Worm (Caenorhabditis elegans) whole organism, L4 larva: ENCODE measurements around the gene C51E3.10.

Experiments used
- F10B5.3 ChIP-seq: sonication (generic microtip); optimal IDR thresholded peaks from 2 replicates; lab custom pipeline; 2016; ENCODE audit warnings: mild to moderate bottlenecking, missing genetic modification characterization, missing compliant biosample characterization
- F49E8.2 ChIP-seq: sonication (generic microtip); optimal IDR thresholded peaks from 2 replicates; lab custom pipeline; 2016; ENCODE audit warnings: missing compliant biosample characterization, mild to moderate bottlenecking, missing genetic modification characterization, borderline replicate concordance
- T20F7.1 ChIP-seq: fragments of 200-800 bp; sonication (Bioruptor generic); optimal IDR thresholded peaks from 2 replicates; lab custom pipeline; 2018; ENCODE audit warnings: mild to moderate bottlenecking, missing genetic modification characterization, missing compliant biosample characterization
- T26A8.4 ChIP-seq: fragments of 200-800 bp; sonication (Bioruptor generic); IDR thresholded peaks from 2 replicates; pipeline ENCODE4 v1.3.6; 2022; ENCODE audit warnings: missing genetic modification characterization, missing compliant biosample characterization
- Y48G9A.11 ChIP-seq: fragments of 200-800 bp; sonication (Bioruptor generic); IDR thresholded peaks from 2 replicates; pipeline ENCODE4 v1.3.6; 2022; ENCODE audit warnings: missing genetic modification reagents, missing genetic modification characterization, missing compliant biosample characterization
- Y75B8A.6 ChIP-seq: fragments of 200-800 bp; sonication (Bioruptor generic); IDR thresholded peaks from 2 replicates; pipeline ENCODE4 v1.3.6; 2022; ENCODE audit warnings: missing genetic modification reagents, missing genetic modification characterization, missing compliant biosample characterization
- ZK337.2 ChIP-seq: fragments of 200-800 bp; sonication (Bioruptor generic); IDR thresholded peaks from 2 replicates; pipeline ENCODE4 v1.3.6; 2022; ENCODE audit warnings: missing genetic modification reagents, missing genetic modification characterization, missing compliant biosample characterization
- aha-1 ChIP-seq: fragments of 150-350 bp; peaks from one replicate; lab custom pipeline; 2014; ENCODE audit warnings: missing biosample characterization, missing genetic modification characterization
- arid-1 ChIP-seq: fragments of 200-800 bp; sonication (Bioruptor generic); conservative IDR thresholded peaks from 2 replicates; pipeline ENCODE4 v1.3.6; 2022; ENCODE audit warnings: missing genetic modification reagents, missing genetic modification characterization, missing compliant biosample characterization
- attf-4 ChIP-seq: sonication (generic microtip); optimal IDR thresholded peaks from 3 replicates; lab custom pipeline; 2017; ENCODE audit warnings: missing biosample characterization, missing genetic modification characterization
- ceh-20 ChIP-seq: fragments of 200-800 bp; sonication (Bioruptor generic); IDR thresholded peaks from 2 replicates; pipeline ENCODE4 v1.3.6; 2022; ENCODE audit warnings: missing genetic modification reagents, missing genetic modification characterization, missing compliant biosample characterization
- ceh-28 ChIP-seq: fragments of 150-350 bp; optimal IDR thresholded peaks from 2 replicates; lab custom pipeline; 2014; ENCODE audit warnings: missing biosample characterization, missing genetic modification reagents, missing genetic modification characterization
- ceh-32 ChIP-seq: sonication (generic microtip); optimal IDR thresholded peaks from 2 replicates; lab custom pipeline; 2016; ENCODE audit warnings: mild to moderate bottlenecking, missing genetic modification characterization, missing compliant biosample characterization; ENCODE audit not compliant: poor library complexity
- ces-1 ChIP-seq: fragments of 150-350 bp; sonication (generic microtip); optimal IDR thresholded peaks from 4 replicates; lab custom pipeline; 2014; ENCODE audit warnings: missing biosample characterization, missing genetic modification reagents, missing genetic modification characterization
- ctbp-1 ChIP-seq: fragments of 200-800 bp; sonication (Bioruptor generic); IDR thresholded peaks from 2 replicates; pipeline ENCODE4 v1.3.6; 2022; ENCODE audit warnings: missing genetic modification reagents, missing genetic modification characterization, missing compliant biosample characterization
- daf-12 ChIP-seq: fragments of 150-350 bp; optimal IDR thresholded peaks from 2 replicates; lab custom pipeline; 2014; ENCODE audit warnings: missing biosample characterization, missing genetic modification reagents, missing genetic modification characterization
- daf-16 ChIP-seq, 3 experiments: sonication (generic microtip); optimal IDR thresholded peaks; 2 replicates each; lab custom pipeline; 2016 to 2017; ENCODE audit warnings: missing genetic modification characterization in 3 of 3, missing genetic modification reagents in 3 of 3, mild to moderate bottlenecking in 2 of 3, missing compliant biosample characterization in 2 of 3, missing biosample characterization in 1 of 3, moderate library complexity in 1 of 3
- daf-8 ChIP-seq: fragments of 200-800 bp; sonication (Bioruptor generic); IDR thresholded peaks from 2 replicates; pipeline ENCODE4 v1.3.6; 2022; ENCODE audit warnings: missing genetic modification characterization, missing compliant biosample characterization
- dmd-6 ChIP-seq: fragments of 200-800 bp; sonication (Bioruptor generic); IDR thresholded peaks from 2 replicates; pipeline ENCODE4 v1.3.6; 2022; ENCODE audit warnings: missing genetic modification reagents, missing genetic modification characterization, missing compliant biosample characterization
- dmd-8 ChIP-seq: fragments of 200-800 bp; sonication (Bioruptor generic); IDR thresholded peaks from 2 replicates; pipeline ENCODE4 v1.3.6; 2022; ENCODE audit warnings: missing genetic modification characterization, missing compliant biosample characterization
- dpl-1 ChIP-seq: fragments of 150-350 bp; optimal IDR thresholded peaks from 2 replicates; lab custom pipeline; 2014; ENCODE audit warnings: missing biosample characterization, missing genetic modification reagents, missing genetic modification characterization
- duxl-1 ChIP-seq: sonication (generic microtip); optimal IDR thresholded peaks from 2 replicates; lab custom pipeline; 2016; ENCODE audit warnings: mild to moderate bottlenecking, missing genetic modification characterization, moderate library complexity, missing compliant biosample characterization; ENCODE audit not compliant: poor library complexity
- fkh-10 ChIP-seq: fragments of 150-350 bp; optimal IDR thresholded peaks from 2 replicates; lab custom pipeline; 2014; ENCODE audit warnings: missing biosample characterization, missing genetic modification reagents, missing genetic modification characterization
- fos-1 ChIP-seq: fragments of 150-350 bp; optimal IDR thresholded peaks from 2 replicates; lab custom pipeline; 2014; ENCODE audit warnings: missing biosample characterization, missing genetic modification characterization
- gei-8 ChIP-seq: fragments of 200-800 bp; sonication (Bioruptor generic); optimal IDR thresholded peaks from 2 replicates; lab custom pipeline; 2018; ENCODE audit warnings: mild to moderate bottlenecking, missing genetic modification characterization, missing compliant biosample characterization
- hif-1 ChIP-seq, 2 experiments: sonication (generic microtip); optimal IDR thresholded peaks; 2 replicates each; lab custom pipeline; 2016 to 2017; ENCODE audit warnings: missing compliant biosample characterization in 2 of 2, missing genetic modification characterization in 2 of 2, missing genetic modification reagents in 2 of 2, missing genotype in 2 of 2, mild to moderate bottlenecking in 1 of 2
- hmg-1.1 ChIP-seq: fragments of 200-800 bp; sonication (Bioruptor generic); IDR thresholded peaks from 2 replicates; pipeline ENCODE4 v1.3.6; 2022; ENCODE audit warnings: missing genetic modification reagents, missing genetic modification characterization, missing compliant biosample characterization
- lin-13 ChIP-seq: fragments of 150-350 bp; optimal IDR thresholded peaks from 2 replicates; lab custom pipeline; 2014; ENCODE audit warnings: missing biosample characterization, missing genetic modification reagents, missing genetic modification characterization
- lin-15B ChIP-seq: fragments of 150-350 bp; sonication (generic microtip); optimal IDR thresholded peaks from 3 replicates; lab custom pipeline; 2014; ENCODE audit warnings: missing biosample characterization, missing genetic modification characterization
- lin-29 ChIP-seq: fragments of 200-800 bp; sonication (Bioruptor generic); IDR thresholded peaks from 2 replicates; pipeline ENCODE4 v1.3.6; 2022; ENCODE audit warnings: missing genetic modification reagents, missing genetic modification characterization, missing compliant biosample characterization
- lir-3 ChIP-seq: sonication (generic microtip); optimal IDR thresholded peaks from 2 replicates; lab custom pipeline; 2016; ENCODE audit warnings: mild to moderate bottlenecking, missing genetic modification characterization, missing compliant biosample characterization
- lsy-2 ChIP-seq, 2 experiments: fragments of 150-350 bp in 1 of 2; sonication (generic microtip) in 1 of 2; optimal IDR thresholded peaks; 2 replicates each; lab custom pipeline; 2014 to 2017; ENCODE audit warnings: missing biosample characterization in 2 of 2, missing genetic modification characterization in 2 of 2
- madf-5 ChIP-seq, 2 experiments: fragments of 200-800 bp; sonication (Bioruptor generic); IDR thresholded peaks; 2 replicates each; pipeline ENCODE4 v1.3.6; 2022; ENCODE audit warnings: missing compliant biosample characterization in 2 of 2, missing genetic modification characterization in 2 of 2
- mdt-29 ChIP-seq: fragments of 200-800 bp; sonication (Bioruptor generic); IDR thresholded peaks from 2 replicates; pipeline ENCODE4 v1.3.6; 2022; ENCODE audit warnings: missing genetic modification reagents, missing genetic modification characterization, missing compliant biosample characterization
- nhr-10 ChIP-seq: fragments of 150-350 bp; optimal IDR thresholded peaks from 2 replicates; lab custom pipeline; 2014; ENCODE audit warnings: missing biosample characterization, missing genetic modification characterization
- nhr-102 ChIP-seq: sonication (generic microtip); optimal IDR thresholded peaks from 2 replicates; lab custom pipeline; 2016; ENCODE audit warnings: mild to moderate bottlenecking, missing genetic modification characterization, moderate library complexity, missing compliant biosample characterization
- nhr-237 ChIP-seq: sonication (generic microtip); optimal IDR thresholded peaks from 2 replicates; lab custom pipeline; 2017; ENCODE audit warnings: missing biosample characterization, missing genetic modification characterization
- nhr-28 ChIP-seq: fragments of 150-350 bp; optimal IDR thresholded peaks from 2 replicates; lab custom pipeline; 2014; ENCODE audit warnings: missing biosample characterization, missing genetic modification characterization
- nhr-42 ChIP-seq: fragments of 200-800 bp; sonication (Bioruptor generic); IDR thresholded peaks from 2 replicates; pipeline ENCODE4 v1.3.6; 2022; ENCODE audit warnings: missing genetic modification characterization, missing compliant biosample characterization
- nhr-76 ChIP-seq: fragments of 150-350 bp; optimal IDR thresholded peaks from 2 replicates; lab custom pipeline; 2014; ENCODE audit warnings: missing biosample characterization, missing genetic modification characterization
- nhr-77 ChIP-seq: fragments of 150-350 bp; optimal IDR thresholded peaks from 2 replicates; lab custom pipeline; 2014; ENCODE audit warnings: missing biosample characterization, missing genetic modification characterization
- pha-4 ChIP-seq, 2 experiments: fragments of 150-350 bp in 1 of 2; fragments of 200-800 bp in 1 of 2; sonication (Bioruptor generic) in 1 of 2; IDR thresholded peaks in 1 of 2; optimal IDR thresholded peaks in 1 of 2; 2 replicates each; pipeline versions ENCODE4 v1.3.6 to Lab custom; 2014 to 2022; ENCODE audit warnings: missing genetic modification characterization in 2 of 2, missing genetic modification reagents in 2 of 2, missing biosample characterization in 1 of 2, missing compliant biosample characterization in 1 of 2
- pqm-1 ChIP-seq: sonication (generic microtip); optimal IDR thresholded peaks from 2 replicates; lab custom pipeline; 2017; ENCODE audit warnings: missing biosample characterization, missing genetic modification characterization
- rbr-2 ChIP-seq: sonication (generic microtip); optimal IDR thresholded peaks from 2 replicates; lab custom pipeline; 2016; ENCODE audit warnings: missing genotype, missing genetic modification characterization, missing compliant biosample characterization
- spr-3 ChIP-seq: fragments of 200-800 bp; sonication (Bioruptor generic); optimal IDR thresholded peaks from 2 replicates; lab custom pipeline; 2018; ENCODE audit warnings: mild to moderate bottlenecking, missing genetic modification characterization, missing compliant biosample characterization
- tra-1 ChIP-seq: fragments of 200-800 bp; sonication (Bioruptor generic); IDR thresholded peaks from 2 replicates; pipeline ENCODE4 v1.3.6; 2022; ENCODE audit warnings: missing genetic modification reagents, missing genetic modification characterization, missing compliant biosample characterization
- unc-62 ChIP-seq, 3 experiments: fragments of 150-350 bp in 1 of 3; sonication (generic microtip); optimal IDR thresholded peaks in 2 of 3; peaks in 1 of 3; 1 replicate in 1 of 3; 2 replicates in 2 of 3; lab custom pipeline; 2014 to 2017; ENCODE audit warnings: missing biosample characterization in 3 of 3, missing genetic modification characterization in 3 of 3, missing genetic modification reagents in 3 of 3, missing genotype in 1 of 3
- zfp-2 ChIP-seq: sonication (generic microtip); optimal IDR thresholded peaks from 2 replicates; lab custom pipeline; 2016; ENCODE audit warnings: mild to moderate bottlenecking, missing genetic modification characterization, missing compliant biosample characterization
- zfp-3 ChIP-seq: fragments of 200-800 bp; sonication (Bioruptor generic); conservative IDR thresholded peaks from 2 replicates; pipeline ENCODE4 v1.3.6; 2022; ENCODE audit warnings: missing genetic modification reagents, missing genetic modification characterization, missing compliant biosample characterization
- ztf-7 ChIP-seq: fragments of 150-350 bp; optimal IDR thresholded peaks from 2 replicates; lab custom pipeline; 2014; ENCODE audit warnings: missing biosample characterization, missing genetic modification characterization

Gene C51E3.10

DNA sequence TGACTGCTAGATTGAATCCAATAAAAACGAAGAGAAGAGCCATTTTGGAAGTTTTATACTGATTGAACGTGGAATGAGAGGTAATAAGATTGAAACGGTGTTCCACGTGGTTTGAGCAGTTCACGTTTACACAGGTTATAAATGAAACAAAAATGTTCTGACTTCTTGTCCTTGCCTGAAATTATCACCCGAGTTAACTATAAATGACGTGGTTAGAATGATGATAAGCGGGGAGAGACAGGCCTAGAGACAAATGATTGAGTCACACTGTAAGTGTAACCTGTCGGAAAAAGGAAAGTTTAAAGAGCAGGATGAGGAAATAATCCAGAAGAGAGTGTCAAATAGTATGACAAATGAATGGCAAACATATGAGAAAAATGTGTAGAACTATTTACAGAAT is at the start of gene C51E3.10 (continued):
- TF ChIP-seq Y75B8A.6 (GFP tag; lab: Robert Waterston, UW) (no peak), dmd-6 (peak; percentile 95), lin-13 (GFP tag; lab: Kevin White, UChicago) (peak; percentile 16), ceh-32 (tag; lab: Kevin White, UChicago) (no peak), unc-62 (GFP tag; optimal IDR thresholded peaks at IDR 0.05 in 1 of 2; lab: Kevin White, UChicago) (peak in 1 of 2 experiments; percentile 89), unc-62 (tag; optimal IDR thresholded peaks at IDR 0.05; lab: Kevin White, UChicago) (no peak), daf-16 (GFP tag; optimal IDR thresholded peaks at IDR 0.05; lab: Kevin White, UChicago) (no peak), daf-16 (tag; optimal IDR thresholded peaks at IDR 0.05; lab: Kevin White, UChicago) (peak; percentile 66), fos-1 (no peak), zfp-3 (GFP tag; lab: Robert Waterston, UW) (no peak), mdt-29 (GFP tag; lab: Robert Waterston, UW) (0 out of 2 replicates have a peak, but pooled peaks have one; percentile 32), duxl-1 (tag; lab: Kevin White, UChicago) (no peak), lir-3 (tag; lab: Kevin White, UChicago) (no peak), attf-4 (no peak), ztf-7 (tag; lab: Kevin White, UChicago) (no peak), nhr-77 (tag; lab: Kevin White, UChicago) (peak; percentile 35), pqm-1 (peak; percentile 93), lin-29 (no peak), zfp-2 (tag; lab: Kevin White, UChicago) (no peak), madf-5 (GFP tag; IDR thresholded peaks at IDR 0.05; lab: Robert Waterston, UW) (no peak), fkh-10 (no peak), pha-4 (GFP tag; IDR thresholded peaks at IDR 0.05; lab: Robert Waterston, UW) (0 out of 2 replicates have a peak, but pooled peaks have one; percentile 8), pha-4 (tag; optimal IDR thresholded peaks at IDR 0.05; lab: Kevin White, UChicago) (no peak), nhr-10 (tag; lab: Kevin White, UChicago) (no peak), tra-1 (GFP tag; lab: Robert Waterston, UW) (peak; percentile 68; the same call in 1 of the 2 replicates), daf-8 (no peak), lsy-2 (tag; optimal IDR thresholded peaks at IDR 0.05; lab: Kevin White, UChicago) (peak in 1 of 2 experiments; percentile 32), nhr-102 (tag; lab: Kevin White, UChicago) (no peak), dmd-8 (GFP tag; lab: Robert Waterston, UW) (no peak), T20F7.1 (no peak), ctbp-1 (GFP tag; lab: Robert Waterston, UW) (no peak), ceh-28 (tag; lab: Kevin White, UChicago) (no peak), daf-12 (tag; lab: Kevin White, UChicago) (no peak), hif-1 (tag; optimal IDR thresholded peaks at IDR 0.05; lab: Kevin White, UChicago) (no peak), nhr-42 (GFP tag; lab: Robert Waterston, UW) (0 out of 2 replicates have a peak, but pooled peaks have one; percentile 50), nhr-76 (tag; lab: Kevin White, UChicago) (no peak), spr-3 (GFP tag; lab: Kevin White, UChicago) (no peak), ces-1 (GFP tag; lab: Kevin White, UChicago) (no peak), gei-8 (GFP tag; lab: Kevin White, UChicago) (no peak), F49E8.2 (tag; lab: Kevin White, UChicago) (no peak), ZK337.2 (GFP tag; lab: Robert Waterston, UW) (no peak), hmg-1.1 (GFP tag; lab: Robert Waterston, UW) (no peak), dpl-1 (GFP tag; lab: Kevin White, UChicago) (no peak), aha-1 (tag; lab: Kevin White, UChicago) (peak; percentile 73), ceh-20 (GFP tag; lab: Robert Waterston, UW) (no peak), Y48G9A.11 (GFP tag; lab: Robert Waterston, UW) (no peak), rbr-2 (tag; lab: Kevin White, UChicago) (no peak), lin-15B (tag; lab: Kevin White, UChicago) (no peak), nhr-28 (tag; lab: Kevin White, UChicago) (peak; percentile 88), T26A8.4 (no peak), arid-1 (GFP tag; lab: Robert Waterston, UW) (no peak), nhr-237 (no peak), F10B5.3 (no peak)
